Fruit fly (Drosophila melanogaster): ENCODE results near the gene MED17.

The MED17 gene

DNA sequence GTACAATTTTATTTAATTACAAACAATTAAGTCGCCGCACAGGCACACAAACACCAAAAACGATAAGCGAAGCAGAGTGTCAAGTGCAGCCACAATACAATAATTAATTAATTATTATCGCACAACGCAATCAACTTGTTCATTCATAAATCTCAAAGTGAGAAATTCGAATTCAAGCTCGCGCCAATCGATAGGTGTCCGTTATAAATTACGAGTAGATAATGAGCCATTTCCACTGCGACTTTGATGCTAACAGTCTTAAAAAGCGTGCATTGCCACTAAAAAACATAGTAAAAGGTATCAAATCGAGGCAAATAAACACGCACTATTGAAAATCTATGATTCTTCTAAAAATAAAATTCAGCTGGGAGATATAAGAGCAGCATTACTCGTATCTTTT is 41.4 kb downstream of the MED17 start (continued):
- TF ChIP-seq Myb (GFP tag; optimal IDR thresholded peaks at IDR 0.05) (peak; percentile 80), row (GFP tag; IDR thresholded peaks at IDR 0.05) (peak; percentile 20; the same call in 1 of the 3 replicates), pzg (GFP tag; optimal IDR thresholded peaks at IDR 0.05) (peak; percentile 37), lov (optimal IDR thresholded peaks at IDR 0.05) (no peak), lov (GFP tag; IDR thresholded peaks at IDR 0.05) (no peak), Sry-δ (GFP tag; optimal IDR thresholded peaks at IDR 0.05) (peak; percentile 32), E2f2 (GFP tag; IDR thresholded peaks at IDR 0.05) (peak; percentile 51; the same call in 1 of the 2 replicates), CG2116 (GFP tag; optimal IDR thresholded peaks at IDR 0.05) (peak; percentile 10), sens (GFP tag) (peak; percentile 45), CG13287 (GFP tag; IDR thresholded peaks at IDR 0.05; ENCODE audit: partially characterized antibody) (peak; percentile 43; the same call in 1 of the 2 replicates), CG7357 (GFP tag; IDR thresholded peaks at IDR 0.05) (peak; percentile 79), CG17385 (GFP tag; optimal IDR thresholded peaks at IDR 0.05) (no peak), trem (tag; optimal IDR thresholded peaks at IDR 0.05) (peak; percentile 13), BEAF-32 (GFP tag; optimal IDR thresholded peaks at IDR 0.05) (peak; percentile 41), Ravus (GFP tag; IDR thresholded peaks at IDR 0.05) (no peak), CG6791 (GFP tag; IDR thresholded peaks at IDR 0.05; ENCODE audit: partially characterized antibody) (0 out of 3 replicates have a peak, but pooled peaks have one; percentile 27), Dp (GFP tag; optimal IDR thresholded peaks at IDR 0.05) (peak; percentile 60), CG2202 (tag; optimal IDR thresholded peaks at IDR 0.05) (no peak)

DNA sequence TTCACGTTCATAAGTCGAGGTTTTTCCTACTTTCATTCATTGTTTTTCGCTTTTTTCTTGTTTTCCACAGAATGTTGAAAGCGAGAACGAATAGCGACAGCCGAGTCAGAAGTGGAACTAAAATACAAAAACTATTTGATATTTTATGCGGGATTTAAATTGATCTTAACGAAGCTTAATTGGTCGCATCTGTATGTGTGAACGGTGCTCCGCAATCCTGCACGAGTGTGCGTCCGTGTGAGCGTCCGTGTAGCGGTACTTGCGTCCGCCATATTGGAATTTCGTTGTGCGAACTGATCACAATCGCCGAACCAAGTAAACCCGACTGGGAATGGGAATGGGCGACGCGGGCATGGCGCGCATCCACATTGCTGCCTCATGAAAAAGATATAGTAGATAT is 43.3 kb downstream of the MED17 start:
- TF ChIP-seq CG13775 (GFP tag; optimal IDR thresholded peaks at IDR 0.05) (no peak), CG18619 (GFP tag; optimal IDR thresholded peaks at IDR 0.05) (no peak), Vsx1 (GFP tag; optimal IDR thresholded peaks at IDR 0.05) (no peak), gcm (GFP tag; optimal IDR thresholded peaks at IDR 0.05) (peak; percentile 48), NFAT (GFP tag; IDR thresholded peaks at IDR 0.05) (no peak), phol (tag; optimal IDR thresholded peaks at IDR 0.05) (peak; percentile 70), cg (GFP tag; optimal IDR thresholded peaks at IDR 0.05) (peak; percentile 22), CG17802 (tag; optimal IDR thresholded peaks at IDR 0.05) (peak; percentile 92), tin (GFP tag; optimal IDR thresholded peaks at IDR 0.05) (no peak), sens (GFP tag) (peak; percentile 16)

DNA sequence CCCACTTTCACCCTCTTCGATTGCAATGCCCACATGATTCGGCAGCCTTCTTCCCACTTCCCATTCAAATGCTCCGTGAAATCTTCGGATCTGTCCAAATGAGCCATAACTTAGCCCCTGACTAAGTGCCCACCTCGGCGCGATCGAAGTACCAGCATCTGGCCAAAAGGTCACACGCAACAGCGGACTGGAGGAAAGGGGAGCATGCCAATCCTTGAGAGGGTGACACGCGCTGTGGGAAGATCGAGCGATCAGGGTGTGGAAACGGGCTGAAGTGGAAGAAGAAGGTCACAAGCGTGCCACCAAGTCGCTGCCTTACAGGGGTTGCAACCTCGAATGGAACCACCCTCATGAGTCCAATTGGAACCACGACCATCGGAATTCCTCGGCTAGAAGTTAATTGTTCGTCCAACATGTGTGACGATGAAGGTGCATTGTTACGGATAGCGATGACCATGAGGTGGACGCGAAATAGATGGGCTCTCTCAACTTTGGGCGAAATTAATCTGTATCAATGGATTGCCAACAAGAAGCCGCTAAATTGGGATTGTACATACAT is 45.9 kb downstream of the MED17 start:
- no peak for TF ChIP-seq al (GFP tag; IDR thresholded peaks at IDR 0.05)
- peak; percentile 11 for TF ChIP-seq HLHmδ (GFP tag; optimal IDR thresholded peaks at IDR 0.05)
- peak; percentile 66 for TF ChIP-seq Ets65A (GFP tag)
- TF ChIP-seq Dbx (GFP tag; IDR thresholded peaks at IDR 0.05), result no peak
- no peak for TF ChIP-seq fu2 (GFP tag; optimal IDR thresholded peaks at IDR 0.05)
- peak; percentile 72 for TF ChIP-seq gcm (GFP tag; optimal IDR thresholded peaks at IDR 0.05)
- TF ChIP-seq insv (GFP tag; optimal IDR thresholded peaks at IDR 0.05), result peak in 1 of 2 experiments; percentile 84
- peak in 1 of 2 experiments; percentile 29 for TF ChIP-seq tll (GFP tag; optimal IDR thresholded peaks at IDR 0.05)
- TF ChIP-seq pros (GFP tag; optimal IDR thresholded peaks at IDR 0.05), result peak; percentile 81
- no peak for TF ChIP-seq twi (tag; optimal IDR thresholded peaks at IDR 0.05)
- TF ChIP-seq chinmo (GFP tag; IDR thresholded peaks at IDR 0.05; ENCODE audit: partially characterized antibody), result no peak
- TF ChIP-seq CrebB (tag; optimal IDR thresholded peaks at IDR 0.05), result no peak
- peak; percentile 46 for TF ChIP-seq D (optimal IDR thresholded peaks at IDR 0.05)
- no peak for TF ChIP-seq D (GFP tag; optimal IDR thresholded peaks at IDR 0.05)
- no peak for TF ChIP-seq Hey (tag; optimal IDR thresholded peaks at IDR 0.05)
- TF ChIP-seq CG11695 (GFP tag; IDR thresholded peaks at IDR 0.05), result no peak
- TF ChIP-seq CG5180 (GFP tag; optimal IDR thresholded peaks at IDR 0.05), result peak; percentile 86
- TF ChIP-seq nerfin-1 (tag; optimal IDR thresholded peaks at IDR 0.05), result peak; percentile 97
